Worm (Caenorhabditis elegans): ENCODE results near the gene spp-27.
"Not testable (repeated sequence)": the region's sequence is repeated elsewhere in the genome, so short reads cannot be mapped to it uniquely, and the experiment has no call there.

The spp-27 gene

ce11 chrV:6590283-6590682 lies 33.3 kb upstream of the spp-27 start, which contains the start of gene ZK1055.2:
Gene ZK1055.2, plus strand, starts transcription at chrV:6590583.
- TF ChIP-seq lin-13 (GFP tag; optimal IDR thresholded peaks at IDR 0.05), result no peak
- no peak for TF ChIP-seq nhr-71 (tag; optimal IDR thresholded peaks at IDR 0.05)
- no peak for TF ChIP-seq sox-4 (tag; optimal IDR thresholded peaks at IDR 0.05)
- TF ChIP-seq nhr-28 (tag; optimal IDR thresholded peaks at IDR 0.05), result no peak
- TF ChIP-seq nhr-90 (tag; optimal IDR thresholded peaks at IDR 0.05; ENCODE audit: poor library complexity), result no peak
- TF ChIP-seq ceh-63 (GFP tag; optimal IDR thresholded peaks at IDR 0.05), result no peak
- no peak for TF ChIP-seq nhr-76 (tag; optimal IDR thresholded peaks at IDR 0.05)
- no peak for TF ChIP-seq blmp-1 (tag; optimal IDR thresholded peaks at IDR 0.05)
- TF ChIP-seq mdl-1 (tag; optimal IDR thresholded peaks at IDR 0.05), result no peak
- no peak for TF ChIP-seq unc-86 (tag; optimal IDR thresholded peaks at IDR 0.05)
- no peak for TF ChIP-seq egl-27 (tag; optimal IDR thresholded peaks at IDR 0.05)
- TF ChIP-seq nhr-77 (tag; optimal IDR thresholded peaks at IDR 0.05), result no peak

- TF ChIP-seq dpl-1 (GFP tag; optimal IDR thresholded peaks at IDR 0.05) (peak in 1 of 3 experiments; percentile 4), efl-1 (GFP tag; optimal IDR thresholded peaks at IDR 0.05 in 1 of 2) (peak in 1 of 2 experiments; percentile 17), blmp-1 (tag; optimal IDR thresholded peaks at IDR 0.05) (peak; percentile 44)
- TF ChIP-seq efl-1 (optimal IDR thresholded peaks at IDR 0.05), result not testable (repeated sequence)
Measured at ce11 chrV:6581762-6582161, 24.8 kb upstream of the spp-27 start, which contains the start of gene ZK1055.4. Gene ZK1055.4, plus strand, starts transcription at chrV:6582062.

- TF ChIP-seq hlh-17 (GFP tag; optimal IDR thresholded peaks at IDR 0.05; ENCODE audit: borderline replicate concordance) (no peak), egl-27 (tag; optimal IDR thresholded peaks at IDR 0.05) (no peak), irx-1 (tag; optimal IDR thresholded peaks at IDR 0.05) (no peak), lin-35 (GFP tag; optimal IDR thresholded peaks at IDR 0.05) (no peak), Y116A8C.19 (tag; optimal IDR thresholded peaks at IDR 0.05; ENCODE audit: borderline replicate concordance) (no peak), nhr-71 (tag; optimal IDR thresholded peaks at IDR 0.05) (no peak), mef-2 (tag; optimal IDR thresholded peaks at IDR 0.05) (no peak), egl-13 (tag; optimal IDR thresholded peaks at IDR 0.05) (no peak), efl-1 (optimal IDR thresholded peaks at IDR 0.05) (no peak), efl-1 (GFP tag; optimal IDR thresholded peaks at IDR 0.05 in 1 of 2) (no peak), grh-1 (GFP tag; IDR thresholded peaks at IDR 0.05) (no peak), elt-3 (tag; optimal IDR thresholded peaks at IDR 0.05) (no peak), sup-37 (GFP tag; optimal IDR thresholded peaks at IDR 0.05) (no peak), lin-39 (tag; optimal IDR thresholded peaks at IDR 0.05) (no peak)
Measured at ce11 chrV:6579992-6580391, 23.1 kb upstream of the spp-27 start, which contains the start of gene EGAP9.3. Gene EGAP9.3, minus strand, starts transcription at chrV:6580122.

- TF ChIP-seq ceh-82 (tag; optimal IDR thresholded peaks at IDR 0.05), result no peak
- TF ChIP-seq sptf-1 (tag; optimal IDR thresholded peaks at IDR 0.05), result no peak
- TF ChIP-seq sup-37 (GFP tag; optimal IDR thresholded peaks at IDR 0.05), result no peak
- TF ChIP-seq blmp-1 (tag; optimal IDR thresholded peaks at IDR 0.05), result no peak
- no peak for TF ChIP-seq mep-1 (tag; optimal IDR thresholded peaks at IDR 0.05)
- no peak for TF ChIP-seq nhr-237 (tag; optimal IDR thresholded peaks at IDR 0.05)
- TF ChIP-seq fkh-4 (tag; optimal IDR thresholded peaks at IDR 0.05; ENCODE audit: borderline replicate concordance), result no peak
- no peak for TF ChIP-seq nhr-77 (tag; optimal IDR thresholded peaks at IDR 0.05)
- no peak for TF ChIP-seq fos-1 (tag; optimal IDR thresholded peaks at IDR 0.05)
- TF ChIP-seq elt-3 (tag; optimal IDR thresholded peaks at IDR 0.05), result no peak
- TF ChIP-seq elt-2 (tag; optimal IDR thresholded peaks at IDR 0.05), result no peak
- TF ChIP-seq ets-5 (GFP tag; IDR thresholded peaks at IDR 0.05), result no peak
Measured at ce11 chrV:6576567-6576966, 19.6 kb upstream of the spp-27 start, which contains the start of gene EGAP9.4. Gene EGAP9.4, plus strand, starts transcription at chrV:6576867.

ce11 chrV:6575406-6576130 lies 18.6 kb upstream of the spp-27 start, which contains the start of gene fut-2:
Gene fut-2, minus strand, starts transcription at chrV:6575890.
- TF ChIP-seq nhr-77 (tag; optimal IDR thresholded peaks at IDR 0.05) (no peak), lin-39 (tag; optimal IDR thresholded peaks at IDR 0.05) (no peak), efl-1 (optimal IDR thresholded peaks at IDR 0.05) (no peak), efl-1 (GFP tag; optimal IDR thresholded peaks at IDR 0.05 in 1 of 2) (peak in 1 of 2 experiments; percentile 28), elt-2 (tag; optimal IDR thresholded peaks at IDR 0.05) (peak; percentile 85), lin-35 (GFP tag; optimal IDR thresholded peaks at IDR 0.05) (peak in 1 of 2 experiments; percentile 12), nhr-20 (tag; optimal IDR thresholded peaks at IDR 0.05) (no peak), rnt-1 (tag; optimal IDR thresholded peaks at IDR 0.05) (no peak)

Measured in whole organism, L1 larva.